Worm (Caenorhabditis elegans): ENCODE results near the gene C32D5.4.

- no peak for TF ChIP-seq nhr-11 (tag; optimal IDR thresholded peaks at IDR 0.05)
- no peak for TF ChIP-seq skn-1 (tag; optimal IDR thresholded peaks at IDR 0.05)
- TF ChIP-seq crh-2 (tag; optimal IDR thresholded peaks at IDR 0.05) = no peak
- TF ChIP-seq lin-13 (GFP tag; optimal IDR thresholded peaks at IDR 0.05) = no peak
- TF ChIP-seq ztf-4 (tag; optimal IDR thresholded peaks at IDR 0.05) = no peak
- TF ChIP-seq unc-39 (tag; optimal IDR thresholded peaks at IDR 0.05) = no peak
- TF ChIP-seq blmp-1 (tag; optimal IDR thresholded peaks at IDR 0.05; ENCODE audit: insufficient read depth) = no peak
- TF ChIP-seq mdl-1 (tag; optimal IDR thresholded peaks at IDR 0.05) = no peak
- TF ChIP-seq R02D3.7 (tag; optimal IDR thresholded peaks at IDR 0.05) = no peak
- TF ChIP-seq nhr-25 (tag; optimal IDR thresholded peaks at IDR 0.05) = no peak
- no peak for TF ChIP-seq nhr-77 (tag; optimal IDR thresholded peaks at IDR 0.05)
- TF ChIP-seq Y55F3AM.14 (GFP tag; optimal IDR thresholded peaks at IDR 0.05) = no peak
- TF ChIP-seq aly-2 (tag; optimal IDR thresholded peaks at IDR 0.05) = no peak
Observed at ce11 chrII:6303209-6303740, 19.6 kb downstream of the C32D5.4 start, which contains the start of gene C29F5.1.

All from whole organism, L2 larva.